Worm (Caenorhabditis elegans): ENCODE measurements around the gene sms-3.

DNA sequence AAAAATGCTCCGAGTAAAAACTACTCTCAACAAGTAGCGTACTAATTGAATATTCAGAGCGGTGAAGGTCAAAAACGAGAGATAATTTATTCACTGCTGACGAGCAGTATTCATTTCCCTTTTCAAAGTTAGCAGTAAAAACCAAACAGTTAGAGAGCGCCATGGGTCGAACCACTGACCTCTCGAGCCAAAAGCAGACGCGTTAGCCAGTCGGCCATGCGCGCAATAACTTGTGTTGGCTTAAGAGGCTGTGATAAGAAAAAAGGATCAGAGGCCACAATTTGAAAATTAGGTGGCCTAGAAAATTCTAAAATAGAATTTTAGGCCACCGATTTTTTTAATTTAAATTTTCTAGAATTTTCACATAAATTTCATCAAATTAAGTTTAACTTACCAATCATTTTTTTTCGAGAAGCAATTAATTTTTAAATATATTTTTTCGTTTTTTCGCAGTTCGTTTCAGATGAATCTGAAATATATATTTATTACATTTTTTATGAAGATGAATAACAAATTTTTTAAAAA is at the start of gene sms-3:
- TF ChIP-seq F22D6.2 (tag; optimal IDR thresholded peaks at IDR 0.05) (no peak), him-1 (tag; optimal IDR thresholded peaks at IDR 0.05) (peak; percentile 71), pha-4 (tag; optimal IDR thresholded peaks at IDR 0.05) (no peak), Y53F4B.3 (GFP tag; IDR thresholded peaks at IDR 0.05) (no peak), unc-130 (GFP tag; optimal IDR thresholded peaks at IDR 0.05) (peak; percentile 66), ZK185.1 (tag; optimal IDR thresholded peaks at IDR 0.05; ENCODE audit: poor library complexity, severe bottlenecking) (peak; percentile 74), B0035.1 (tag; optimal IDR thresholded peaks at IDR 0.05) (peak; percentile 24), efl-1 (GFP tag; optimal IDR thresholded peaks at IDR 0.05) (no peak)

All from whole organism, young adult.